Worm (Caenorhabditis elegans) whole organism, midembryonic: Measurements from ENCODE around the gene dli-1.

Experiments used
- T22C8.4 ChIP-seq: fragments of 200-800 bp; sonication (Bioruptor generic); IDR thresholded peaks from 2 replicates; pipeline ENCODE4 v1.3.6; 2022; ENCODE audit warnings: missing genetic modification characterization, missing compliant biosample characterization
- cog-1 ChIP-seq: sonication (generic microtip); optimal IDR thresholded peaks from 2 replicates; lab custom pipeline; 2016; ENCODE audit warnings: missing genetic modification characterization, missing compliant biosample characterization
- flt-1 ChIP-seq: fragments of 200-800 bp; sonication (Bioruptor generic); IDR thresholded peaks from 2 replicates; pipeline ENCODE4 v1.3.6; 2022; ENCODE audit warnings: missing genetic modification characterization, missing compliant biosample characterization
- klf-2 ChIP-seq: fragments of 200-800 bp; sonication (Bioruptor generic); conservative IDR thresholded peaks from 2 replicates; pipeline ENCODE4 v1.3.6; 2022; ENCODE audit warnings: missing genetic modification reagents, missing genetic modification characterization, missing compliant biosample characterization
- med-1 ChIP-seq: sonication (generic microtip); optimal IDR thresholded peaks from 2 replicates; lab custom pipeline; 2017; ENCODE audit warnings: missing genetic modification characterization, mild to moderate bottlenecking, missing compliant biosample characterization, antibody characterized with exemption, missing genetic modification reagents; ENCODE audit not compliant: insufficient read depth
- ref-1 ChIP-seq: fragments of 200-800 bp; sonication (Bioruptor generic); conservative IDR thresholded peaks from 2 replicates; pipeline ENCODE4 v1.3.6; 2022; ENCODE audit warnings: missing genetic modification reagents, missing genetic modification characterization, missing compliant biosample characterization
- tab-1 ChIP-seq: fragments of 200-800 bp; sonication (Bioruptor generic); IDR thresholded peaks from 2 replicates; pipeline ENCODE4 v1.3.6; 2022; ENCODE audit warnings: missing genetic modification characterization, missing compliant biosample characterization
- ztf-23 ChIP-seq: fragments of 200-800 bp; sonication (Bioruptor generic); IDR thresholded peaks from 2 replicates; pipeline ENCODE4 v1.3.6; 2022; ENCODE audit warnings: missing genetic modification reagents, missing genetic modification characterization, missing compliant biosample characterization
- ztf-29 ChIP-seq: fragments of 200-800 bp; sonication (Bioruptor generic); IDR thresholded peaks from 2 replicates; pipeline ENCODE4 v1.3.6; 2022; ENCODE audit warnings: missing genetic modification reagents, missing genetic modification characterization, missing compliant biosample characterization

dli-1 gene

ce11 chrIV:13109751-13110150, 11.2 kb upstream of the dli-1 start, which contains the start of gene best-1:
Gene best-1, minus strand, starts transcription at chrIV:13109779.
- no peak for TF ChIP-seq med-1 (GFP tag; lab: Kevin White, UChicago)
- TF ChIP-seq tab-1 (GFP tag; lab: Robert Waterston, UW) = no peak
- no peak for TF ChIP-seq ztf-29 (GFP tag; lab: Robert Waterston, UW)
- TF ChIP-seq cog-1 = no peak
- TF ChIP-seq ref-1 (GFP tag; lab: Robert Waterston, UW) = no peak

- TF ChIP-seq klf-2 (GFP tag; lab: Robert Waterston, UW) (no peak), T22C8.4 (GFP tag; lab: Robert Waterston, UW) (no peak), tab-1 (GFP tag; lab: Robert Waterston, UW) (no peak), ztf-29 (GFP tag; lab: Robert Waterston, UW) (no peak)
Measured at ce11 chrIV:13108430-13108829, 9.8 kb upstream of the dli-1 start.

- TF ChIP-seq flt-1 (GFP tag; lab: Robert Waterston, UW) = no peak
- TF ChIP-seq ref-1 (GFP tag; lab: Robert Waterston, UW) = no peak
Measured at ce11 chrIV:13107359-13107758, 8.8 kb upstream of the dli-1 start, which contains the start of gene B0564.2. Gene B0564.2, plus strand, starts transcription at chrIV:13107659.

- TF ChIP-seq klf-2 (GFP tag; lab: Robert Waterston, UW) = no peak
- TF ChIP-seq ztf-23 = no peak
- no peak for TF ChIP-seq ztf-29 (GFP tag; lab: Robert Waterston, UW)
- TF ChIP-seq flt-1 (GFP tag; lab: Robert Waterston, UW) = no peak
- TF ChIP-seq ref-1 (GFP tag; lab: Robert Waterston, UW) = no peak
- TF ChIP-seq med-1 (GFP tag; lab: Kevin White, UChicago) = no peak
- TF ChIP-seq cog-1 = no peak
- no peak for TF ChIP-seq T22C8.4 (GFP tag; lab: Robert Waterston, UW)
- TF ChIP-seq tab-1 (GFP tag; lab: Robert Waterston, UW) = no peak
Measured at ce11 chrIV:13104900-13105299, 6.3 kb upstream of the dli-1 start, which contains the start of gene rde-11. Gene rde-11, plus strand, starts transcription at chrIV:13105200.

DNA sequence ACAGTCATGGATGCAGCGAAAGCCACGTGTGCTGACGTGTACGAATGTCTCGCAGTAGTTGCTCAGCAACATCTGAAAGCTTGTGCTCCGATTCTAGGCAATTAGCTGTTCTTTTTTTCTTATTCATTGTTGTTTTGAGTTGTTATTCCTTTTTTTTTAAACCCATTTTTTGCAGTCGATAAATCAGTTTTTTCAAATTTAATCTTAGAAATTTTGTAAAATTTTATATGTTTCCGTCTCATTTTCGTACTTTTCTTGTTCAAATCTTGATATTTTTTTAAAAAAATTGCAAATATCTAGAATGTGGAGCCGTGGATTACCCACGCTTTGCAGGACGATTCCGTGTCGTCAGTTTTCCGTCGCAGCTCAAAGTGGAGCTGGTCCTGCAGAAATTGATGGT, 1.8 kb upstream of the dli-1 start, which contains the start of gene fask-1:
Gene fask-1, plus strand, starts transcription at position 301 of the 400 bp plus-strand sequence.
- TF ChIP-seq med-1 (GFP tag; lab: Kevin White, UChicago) (no peak), klf-2 (GFP tag; lab: Robert Waterston, UW) (no peak)

ce11 chrIV:13096778-13097177, 1.8 kb downstream of the dli-1 start:
- TF ChIP-seq ref-1 (GFP tag; lab: Robert Waterston, UW) = no peak
- no peak for TF ChIP-seq flt-1 (GFP tag; lab: Robert Waterston, UW)
- no peak for TF ChIP-seq klf-2 (GFP tag; lab: Robert Waterston, UW)
- TF ChIP-seq ztf-23 = no peak
- TF ChIP-seq T22C8.4 (GFP tag; lab: Robert Waterston, UW) = no peak
- no peak for TF ChIP-seq ztf-29 (GFP tag; lab: Robert Waterston, UW)
- no peak for TF ChIP-seq tab-1 (GFP tag; lab: Robert Waterston, UW)

DNA sequence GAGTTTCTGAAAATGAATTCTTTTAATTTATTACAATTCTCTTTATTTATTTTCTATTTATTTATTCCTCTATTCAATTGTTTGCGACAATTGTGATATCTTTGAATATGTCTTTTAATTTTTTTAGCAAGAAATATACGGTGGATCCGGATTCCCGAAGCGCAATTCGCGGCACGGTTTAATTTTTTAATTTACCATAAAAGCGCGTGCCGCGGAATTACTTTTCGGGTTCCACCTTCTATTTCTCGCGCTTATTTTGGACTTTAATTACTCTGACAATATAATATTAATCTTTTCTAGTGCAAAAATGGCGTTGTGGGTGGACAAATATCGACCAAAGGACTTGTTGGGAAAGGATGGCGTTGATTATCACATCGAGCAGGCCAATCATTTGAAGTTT, 3.1 kb downstream of the dli-1 start, which contains the start of gene rfc-3:
Gene rfc-3, plus strand, starts transcription at position 301 of the 400 bp plus-strand sequence.
- no peak for TF ChIP-seq tab-1 (GFP tag; lab: Robert Waterston, UW)
- no peak for TF ChIP-seq T22C8.4 (GFP tag; lab: Robert Waterston, UW)

DNA sequence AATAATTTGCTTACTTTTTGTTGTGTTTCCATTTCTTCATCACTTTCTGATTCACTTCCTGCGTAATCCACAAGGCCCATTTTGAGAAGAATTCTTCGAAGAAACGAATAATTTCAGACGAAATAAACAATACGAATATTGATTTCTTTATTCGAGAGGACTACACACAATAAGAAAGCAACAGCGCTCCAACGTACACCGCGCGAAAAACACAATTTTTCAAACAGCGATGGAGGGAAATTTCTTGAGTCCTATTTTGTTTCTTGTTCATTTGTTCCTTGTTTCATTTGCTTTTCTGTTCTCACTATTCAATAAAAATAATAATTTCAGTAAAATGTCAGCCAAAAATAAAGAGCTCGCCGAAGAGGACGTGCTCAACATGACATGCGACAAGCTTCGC, 4.9 kb downstream of the dli-1 start, which contains the start of the genes prcc-1 and C39E9.12:
Gene prcc-1, minus strand, starts transcription at position 119 of the 400 bp plus-strand sequence.
Gene C39E9.12, plus strand, starts transcription at position 331 of the 400 bp plus-strand sequence.
- TF ChIP-seq T22C8.4 (GFP tag; lab: Robert Waterston, UW) = peak; percentile 75
- TF ChIP-seq ref-1 (GFP tag; lab: Robert Waterston, UW) = no peak
- TF ChIP-seq ztf-23 = no peak

DNA sequence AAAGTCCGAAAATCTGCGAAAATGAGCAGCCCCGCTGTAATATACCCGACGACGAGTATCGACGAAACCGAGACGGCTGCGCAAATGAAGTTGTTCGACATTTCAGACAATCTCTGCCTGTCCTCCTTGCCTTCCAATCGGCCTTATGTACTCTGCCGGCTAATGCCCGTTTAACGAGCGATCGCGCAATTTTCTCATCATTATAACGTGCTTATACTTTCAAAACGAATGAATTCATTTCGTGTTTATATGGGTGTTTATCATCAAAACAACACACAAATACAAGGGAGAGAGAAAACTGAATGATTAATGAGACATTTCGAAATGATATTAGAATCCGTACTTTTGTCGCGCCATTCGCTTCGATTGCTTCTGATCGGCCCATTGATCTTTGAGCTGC, 7.6 kb downstream of the dli-1 start, which contains the start of gene col-132:
Gene col-132, minus strand, starts transcription at position 101 of the 400 bp plus-strand sequence.
- TF ChIP-seq flt-1 (GFP tag; lab: Robert Waterston, UW) (no peak), cog-1 (no peak), ztf-23 (no peak), med-1 (GFP tag; lab: Kevin White, UChicago) (no peak), klf-2 (GFP tag; lab: Robert Waterston, UW) (no peak), T22C8.4 (GFP tag; lab: Robert Waterston, UW) (no peak), tab-1 (GFP tag; lab: Robert Waterston, UW) (no peak), ztf-29 (GFP tag; lab: Robert Waterston, UW) (no peak), ref-1 (GFP tag; lab: Robert Waterston, UW) (no peak)

- no peak for TF ChIP-seq ref-1 (GFP tag; lab: Robert Waterston, UW)
- TF ChIP-seq tab-1 (GFP tag; lab: Robert Waterston, UW) = 0 out of 2 replicates have a peak, but pooled peaks have one; percentile 47
- TF ChIP-seq ztf-29 (GFP tag; lab: Robert Waterston, UW) = no peak
Measured at ce11 chrIV:13089671-13090242, 8.8 kb downstream of the dli-1 start.

- TF ChIP-seq klf-2 (GFP tag; lab: Robert Waterston, UW) (no peak), cog-1 (no peak), ztf-23 (no peak), ref-1 (GFP tag; lab: Robert Waterston, UW) (no peak), tab-1 (GFP tag; lab: Robert Waterston, UW) (no peak), ztf-29 (GFP tag; lab: Robert Waterston, UW) (no peak), T22C8.4 (GFP tag; lab: Robert Waterston, UW) (no peak), med-1 (GFP tag; lab: Kevin White, UChicago) (no peak), flt-1 (GFP tag; lab: Robert Waterston, UW) (no peak)
Measured at ce11 chrIV:13086705-13087104, 11.9 kb downstream of the dli-1 start, which contains the start of gene spin-2. Gene spin-2, plus strand, starts transcription at chrIV:13087005.
